Worm (Caenorhabditis elegans) whole organism, late embryonic: ENCODE measurements around the gene kin-36.

Experiments
- C08G9.2 ChIP-seq: sonication (generic microtip); optimal IDR thresholded peaks from 2 replicates; lab custom pipeline; 2016; ENCODE audit warnings: mild to moderate bottlenecking, missing genetic modification characterization, moderate library complexity, missing compliant biosample characterization
- C38D4.7 ChIP-seq: fragments of 200-800 bp; sonication (Bioruptor generic); optimal IDR thresholded peaks from 2 replicates; lab custom pipeline; 2018; ENCODE audit warnings: mild to moderate bottlenecking, missing genetic modification characterization, moderate library complexity, missing compliant biosample characterization
- F13H6.1 ChIP-seq: sonication (generic microtip); optimal IDR thresholded peaks from 2 replicates; lab custom pipeline; 2016; ENCODE audit warnings: missing genetic modification characterization, missing compliant biosample characterization
- T23F11.4 ChIP-seq: fragments of 200-800 bp; sonication (Bioruptor generic); optimal IDR thresholded peaks from 2 replicates; lab custom pipeline; 2018; ENCODE audit warnings: mild to moderate bottlenecking, missing genetic modification characterization, missing compliant biosample characterization
- Y22D7AL.16 ChIP-seq: sonication (generic microtip); optimal IDR thresholded peaks from 2 replicates; lab custom pipeline; 2016; ENCODE audit warnings: missing genetic modification characterization, missing compliant biosample characterization
- ahr-1 ChIP-seq: sonication (generic microtip); optimal IDR thresholded peaks from 2 replicates; lab custom pipeline; 2016; ENCODE audit warnings: missing genetic modification characterization, missing compliant biosample characterization
- ama-1 ChIP-seq: fragments of 150-350 bp; optimal IDR thresholded peaks from 2 replicates; lab custom pipeline; 2014
- ceh-14 ChIP-seq: sonication (generic microtip); optimal IDR thresholded peaks from 2 replicates; lab custom pipeline; 2016; ENCODE audit warnings: missing genotype, missing genetic modification characterization, missing compliant biosample characterization
- ceh-18 ChIP-seq: sonication (generic microtip); optimal IDR thresholded peaks from 2 replicates; lab custom pipeline; 2016; ENCODE audit warnings: missing genetic modification characterization, missing compliant biosample characterization
- ceh-2 ChIP-seq: sonication (generic microtip); optimal IDR thresholded peaks from 2 replicates; lab custom pipeline; 2016; ENCODE audit warnings: missing genotype, missing genetic modification characterization, missing compliant biosample characterization
- ceh-22 ChIP-seq: sonication (generic microtip); optimal IDR thresholded peaks from 2 replicates; lab custom pipeline; 2017; ENCODE audit warnings: missing biosample characterization, missing genetic modification characterization
- ceh-30 ChIP-seq: fragments of 150-350 bp; optimal IDR thresholded peaks from 2 replicates; lab custom pipeline; 2014; ENCODE audit warnings: missing biosample characterization, missing genetic modification characterization
- ceh-48 ChIP-seq: sonication (generic microtip); optimal IDR thresholded peaks from 2 replicates; lab custom pipeline; 2016; ENCODE audit warnings: missing genetic modification characterization, inconsistent platforms, missing compliant biosample characterization
- ceh-6 ChIP-seq: fragments of 200-800 bp; sonication (Bioruptor generic); optimal IDR thresholded peaks from 2 replicates; lab custom pipeline; 2018; ENCODE audit warnings: mild to moderate bottlenecking, missing genetic modification characterization, missing compliant biosample characterization
- che-1 ChIP-seq: sonication (generic microtip); optimal IDR thresholded peaks from 2 replicates; lab custom pipeline; 2016; ENCODE audit warnings: mild to moderate bottlenecking, missing genetic modification characterization, missing compliant biosample characterization
- elt-2 ChIP-seq: sonication (generic microtip); optimal IDR thresholded peaks from 2 replicates; lab custom pipeline; 2016; ENCODE audit warnings: missing genetic modification reagents, missing genetic modification characterization, missing compliant biosample characterization
- fkh-6 ChIP-seq: sonication (generic microtip); optimal IDR thresholded peaks from 2 replicates; lab custom pipeline; 2016; ENCODE audit warnings: missing genetic modification characterization, missing compliant biosample characterization
- gmeb-2 ChIP-seq: sonication (generic microtip); optimal IDR thresholded peaks from 2 replicates; lab custom pipeline; 2016; ENCODE audit warnings: missing genetic modification characterization, inconsistent platforms, missing compliant biosample characterization
- hlh-30 ChIP-seq: sonication (generic microtip); optimal IDR thresholded peaks from 2 replicates; lab custom pipeline; 2017; ENCODE audit warnings: antibody characterized with exemption, missing genetic modification characterization, missing compliant biosample characterization; ENCODE audit not compliant: insufficient read depth
- lim-6 ChIP-seq: sonication (generic microtip); optimal IDR thresholded peaks from 2 replicates; lab custom pipeline; 2016; ENCODE audit warnings: missing genetic modification characterization, missing compliant biosample characterization
- madf-2 ChIP-seq: sonication (generic microtip); optimal IDR thresholded peaks from 2 replicates; lab custom pipeline; 2017; ENCODE audit warnings: missing genetic modification characterization, missing compliant biosample characterization
- mec-3 ChIP-seq: sonication (generic microtip); optimal IDR thresholded peaks from 2 replicates; lab custom pipeline; 2016; ENCODE audit warnings: borderline replicate concordance, missing genetic modification characterization, missing compliant biosample characterization
- nfya-1 ChIP-seq: sonication (generic microtip); optimal IDR thresholded peaks from 2 replicates; lab custom pipeline; 2017; ENCODE audit warnings: missing genetic modification characterization, mild to moderate bottlenecking, missing compliant biosample characterization, antibody characterized with exemption, moderate library complexity
- nhr-232 ChIP-seq: sonication (generic microtip); optimal IDR thresholded peaks from 2 replicates; lab custom pipeline; 2016; ENCODE audit warnings: missing genetic modification characterization, missing compliant biosample characterization
- npax-4 ChIP-seq: sonication (generic microtip); optimal IDR thresholded peaks from 2 replicates; lab custom pipeline; 2016; ENCODE audit warnings: missing genetic modification characterization, missing compliant biosample characterization
- odd-2 ChIP-seq: sonication (generic microtip); optimal IDR thresholded peaks from 2 replicates; lab custom pipeline; 2017; ENCODE audit warnings: antibody characterized with exemption, mild to moderate bottlenecking, missing genetic modification characterization, missing compliant biosample characterization
- pag-3 ChIP-seq: sonication (generic microtip); optimal IDR thresholded peaks from 2 replicates; lab custom pipeline; 2016; ENCODE audit warnings: missing compliant biosample characterization, missing genetic modification characterization, borderline replicate concordance
- pat-9 ChIP-seq: fragments of 200-800 bp; sonication (Bioruptor generic); optimal IDR thresholded peaks from 2 replicates; lab custom pipeline; 2018; ENCODE audit warnings: mild to moderate bottlenecking, missing genetic modification characterization, moderate library complexity, missing compliant biosample characterization
- pax-1 ChIP-seq: fragments of 150-350 bp; optimal IDR thresholded peaks from 2 replicates; lab custom pipeline; 2014; ENCODE audit warnings: missing biosample characterization, missing genetic modification characterization
- pha-2 ChIP-seq: sonication (generic microtip); optimal IDR thresholded peaks from 2 replicates; lab custom pipeline; 2017; ENCODE audit warnings: mild to moderate bottlenecking, missing genetic modification characterization, missing compliant biosample characterization
- pqm-1 ChIP-seq: sonication (generic microtip); optimal IDR thresholded peaks from 2 replicates; lab custom pipeline; 2016; ENCODE audit warnings: missing genetic modification characterization, missing compliant biosample characterization
- pros-1 ChIP-seq: fragments of 150-350 bp; optimal IDR thresholded peaks from 2 replicates; lab custom pipeline; 2014; ENCODE audit warnings: missing biosample characterization, missing genetic modification reagents, missing genetic modification characterization
- rnt-1 ChIP-seq: sonication (generic microtip); optimal IDR thresholded peaks from 2 replicates; lab custom pipeline; 2016; ENCODE audit warnings: missing genetic modification characterization, missing compliant biosample characterization
- sdc-2 ChIP-seq: sonication (generic microtip); optimal IDR thresholded peaks from 2 replicates; lab custom pipeline; 2016; ENCODE audit warnings: missing genotype, missing genetic modification characterization, missing compliant biosample characterization
- sox-4 ChIP-seq: sonication (generic microtip); optimal IDR thresholded peaks from 2 replicates; lab custom pipeline; 2017; ENCODE audit warnings: mild to moderate bottlenecking, missing genetic modification characterization, inconsistent platforms, missing compliant biosample characterization
- unc-3 ChIP-seq, 2 experiments: fragments of 200-800 bp in 1 of 2; sonication (Bioruptor generic) in 1 of 2; sonication (generic microtip) in 1 of 2; conservative IDR thresholded peaks in 1 of 2; optimal IDR thresholded peaks in 1 of 2; 2 replicates each; pipeline versions ENCODE4 v1.3.6 to Lab custom; 2016 to 2022; ENCODE audit warnings: missing compliant biosample characterization in 2 of 2, missing genetic modification characterization in 2 of 2, missing genetic modification reagents in 1 of 2
- unc-86 ChIP-seq: sonication (generic microtip); optimal IDR thresholded peaks from 2 replicates; lab custom pipeline; 2016; ENCODE audit warnings: missing genetic modification characterization, missing compliant biosample characterization
- zip-5 ChIP-seq: sonication (generic microtip); optimal IDR thresholded peaks from 2 replicates; lab custom pipeline; 2016; ENCODE audit warnings: missing genetic modification characterization, missing compliant biosample characterization
- ztf-16 ChIP-seq: sonication (generic microtip); optimal IDR thresholded peaks from 2 replicates; lab custom pipeline; 2017; ENCODE audit warnings: missing genetic modification characterization, missing compliant biosample characterization

The kin-36 gene

DNA sequence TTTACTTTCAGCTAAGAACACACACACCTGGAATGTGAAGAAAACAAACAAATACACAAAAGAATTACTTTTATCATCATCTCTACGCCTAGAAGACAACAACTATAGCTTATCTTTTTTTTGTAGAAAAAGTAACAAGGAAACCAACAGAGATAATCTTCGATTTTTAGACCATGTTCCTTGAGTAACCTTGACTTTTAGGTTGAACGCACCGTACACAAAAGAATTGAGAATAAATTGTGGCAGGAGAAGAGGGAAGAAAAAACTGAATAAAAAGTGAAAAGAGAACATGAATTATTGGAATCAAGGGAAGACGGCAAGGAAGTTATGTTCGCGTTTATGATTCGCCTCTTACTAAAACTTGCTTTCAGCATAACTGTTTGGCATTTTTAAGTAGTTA, 37.9 kb upstream of the kin-36 start:
- TF ChIP-seq elt-2 (tag; lab: Kevin White, UChicago): no peak
- no peak for TF ChIP-seq ztf-16 (tag; lab: Kevin White, UChicago)
- no peak for TF ChIP-seq pat-9 (tag; lab: Kevin White, UChicago)
- TF ChIP-seq ama-1 (lab: Kevin White, UChicago): no peak
- no peak for TF ChIP-seq ceh-6 (GFP tag; lab: Kevin White, UChicago)
- no peak for TF ChIP-seq ahr-1 (tag; lab: Kevin White, UChicago)
- no peak for TF ChIP-seq rnt-1
- TF ChIP-seq odd-2 (tag; lab: Kevin White, UChicago): no peak
- TF ChIP-seq pha-2 (tag; lab: Kevin White, UChicago): no peak
- TF ChIP-seq mec-3 (tag; lab: Kevin White, UChicago): no peak
- no peak for TF ChIP-seq ceh-18 (tag; lab: Kevin White, UChicago)
- TF ChIP-seq unc-86: no peak
- TF ChIP-seq zip-5 (tag; lab: Kevin White, UChicago): no peak
- TF ChIP-seq che-1 (tag; lab: Kevin White, UChicago): no peak
- no peak for TF ChIP-seq nhr-232 (tag; lab: Kevin White, UChicago)
- TF ChIP-seq ceh-30 (tag; lab: Kevin White, UChicago): no peak
- no peak for TF ChIP-seq fkh-6 (tag; lab: Kevin White, UChicago)
- TF ChIP-seq C08G9.2 (tag; lab: Kevin White, UChicago): no peak
- TF ChIP-seq, all 69 proteins: peak for 0

DNA sequence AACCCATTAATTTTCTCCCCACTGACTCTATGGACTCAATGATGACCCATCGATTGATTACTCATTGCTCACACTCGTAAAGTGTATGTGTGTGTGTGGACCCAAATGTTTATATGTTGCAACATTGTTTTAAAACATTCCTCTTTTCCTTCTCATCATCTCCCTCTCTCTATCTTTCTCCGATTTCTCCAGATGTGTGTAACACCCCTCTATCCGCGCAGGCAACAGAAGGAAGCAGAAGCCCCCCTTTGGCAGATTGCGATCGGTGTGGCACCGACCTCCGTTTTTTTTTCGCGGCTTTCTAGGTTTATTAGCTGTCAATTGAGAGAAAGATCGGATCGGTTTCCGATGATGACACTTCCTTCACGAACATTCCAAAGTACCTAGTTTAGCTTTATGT, 35.2 kb upstream of the kin-36 start:
- no peak for TF ChIP-seq ceh-48 (tag; lab: Kevin White, UChicago)
- TF ChIP-seq pros-1 (tag; lab: Kevin White, UChicago): no peak
- no peak for TF ChIP-seq fkh-6 (tag; lab: Kevin White, UChicago)
- no peak for TF ChIP-seq ceh-22
- TF ChIP-seq sdc-2 (tag; lab: Kevin White, UChicago): no peak
- TF ChIP-seq npax-4 (tag; lab: Kevin White, UChicago): no peak
- no peak for TF ChIP-seq ceh-14 (tag; lab: Kevin White, UChicago)
- TF ChIP-seq nfya-1: no peak
- no peak for TF ChIP-seq C38D4.7

DNA sequence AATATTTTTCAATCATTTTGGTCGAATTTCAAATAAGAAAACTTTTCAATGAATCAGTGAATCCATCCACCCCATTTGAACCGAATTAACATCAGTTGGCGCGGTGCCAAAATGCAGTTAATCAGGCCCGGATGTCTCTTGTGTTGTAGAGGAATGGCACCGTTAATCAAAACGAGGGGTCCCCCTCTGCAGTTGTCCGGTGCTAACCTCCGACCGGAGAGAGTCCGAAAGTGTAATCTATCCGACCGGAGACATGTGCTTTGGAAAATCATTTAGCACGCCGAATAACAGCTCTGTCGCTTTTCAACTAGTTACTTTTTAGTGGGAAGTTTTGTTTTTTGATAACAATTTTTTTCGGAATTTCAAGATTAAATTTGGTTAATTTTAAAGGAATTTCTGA, 33.6 kb upstream of the kin-36 start:
- TF ChIP-seq sox-4: no peak
- no peak for TF ChIP-seq pag-3 (tag; lab: Kevin White, UChicago)
- no peak for TF ChIP-seq F13H6.1 (tag; lab: Kevin White, UChicago)
- TF ChIP-seq ceh-2 (tag; lab: Kevin White, UChicago): no peak
- no peak for TF ChIP-seq unc-3 (GFP tag; conservative IDR thresholded peaks at IDR 0.05; lab: Robert Waterston, UW)
- no peak for TF ChIP-seq unc-3 (tag; optimal IDR thresholded peaks at IDR 0.05; lab: Kevin White, UChicago)
- no peak for TF ChIP-seq C08G9.2 (tag; lab: Kevin White, UChicago)
- no peak for TF ChIP-seq T23F11.4 (GFP tag; lab: Kevin White, UChicago)
- no peak for TF ChIP-seq Y22D7AL.16 (tag; lab: Kevin White, UChicago)
- TF ChIP-seq pqm-1 (tag; lab: Kevin White, UChicago): no peak
- no peak for TF ChIP-seq hlh-30 (tag; lab: Kevin White, UChicago)
- no peak for TF ChIP-seq madf-2 (tag; lab: Kevin White, UChicago)
- TF ChIP-seq ceh-18 (tag; lab: Kevin White, UChicago): no peak
- TF ChIP-seq ama-1 (lab: Kevin White, UChicago): no peak
- no peak for TF ChIP-seq lim-6 (tag; lab: Kevin White, UChicago)
- TF ChIP-seq gmeb-2 (tag; lab: Kevin White, UChicago): no peak
- TF ChIP-seq pax-1: no peak
- TF ChIP-seq odd-2 (tag; lab: Kevin White, UChicago): no peak
- TF ChIP-seq C38D4.7: no peak
